Worm (Caenorhabditis elegans) whole organism, early embryonic: Measurements from ENCODE around the gene Y55F3BL.4.
"Not testable (repeated sequence)": the region's sequence is repeated elsewhere in the genome, so short reads cannot be mapped to it uniquely, and the experiment has no call there.

ENCODE experiments used
- ama-1 ChIP-seq: fragments of 150-350 bp; optimal IDR thresholded peaks from 2 replicates; lab custom pipeline; 2014
- ceh-36 ChIP-seq: sonication (generic microtip); optimal IDR thresholded peaks from 2 replicates; lab custom pipeline; 2016; ENCODE audit warnings: missing genetic modification characterization, inconsistent platforms, missing compliant biosample characterization
- ets-7 ChIP-seq: sonication (generic microtip); optimal IDR thresholded peaks from 2 replicates; lab custom pipeline; 2016; ENCODE audit warnings: missing genotype, missing genetic modification characterization, missing compliant biosample characterization
- flt-1 ChIP-seq: fragments of 200-800 bp; sonication (Bioruptor generic); IDR thresholded peaks from 2 replicates; pipeline ENCODE4 v1.3.6; 2022; ENCODE audit warnings: missing genetic modification characterization, missing compliant biosample characterization
- hnd-1 ChIP-seq: sonication (generic microtip); optimal IDR thresholded peaks from 2 replicates; lab custom pipeline; 2016; ENCODE audit warnings: missing genetic modification characterization, missing compliant biosample characterization
- pes-1 ChIP-seq: fragments of 200-800 bp; sonication (Bioruptor generic); IDR thresholded peaks from 2 replicates; pipeline ENCODE4 v1.3.6; 2022; ENCODE audit warnings: missing genetic modification reagents, missing genetic modification characterization, missing compliant biosample characterization

DNA sequence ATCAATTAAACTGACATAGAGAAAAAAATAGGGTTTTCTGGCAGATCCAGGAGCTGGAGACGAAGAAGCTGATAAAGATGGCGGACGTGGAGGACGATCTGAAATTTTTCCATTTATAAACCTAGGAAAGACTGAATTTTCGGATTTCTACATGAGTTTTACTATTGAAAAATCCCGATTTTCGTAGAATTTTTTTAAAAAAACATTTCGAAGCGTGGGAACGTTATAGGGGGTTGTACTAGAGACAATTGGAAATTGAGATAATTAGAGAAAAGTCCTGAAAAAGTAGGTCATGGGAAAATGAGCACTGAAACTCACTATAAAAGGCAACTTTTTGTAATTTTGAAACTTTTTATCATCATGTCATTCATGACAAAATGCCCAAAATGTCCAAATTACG, 33.8 kb upstream of the Y55F3BL.4 start, which contains the start of gene F56B3.9:
- not testable (repeated sequence) for TF ChIP-seq ets-7 (tag; lab: Kevin White, UChicago); pes-1; ceh-36 (tag; lab: Kevin White, UChicago); ama-1 (lab: Kevin White, UChicago); hnd-1 (tag; lab: Kevin White, UChicago); flt-1 (GFP tag; lab: Robert Waterston, UW)
